ENCODE assay signal across 3 fruit fly cellular contexts in genomic region chrX:6656626-6657558, dm6.
TF ChIP-seq lines count a peak whose summit lies in the region.

No protein-coding gene starts in this region.

TF ChIP-seq in whole organism, adult, 20 proteins besides CTCF, POLR2A, EP300 and RAD21 (continued from another document):
- TF ChIP-seq Hr96 (GFP tag; optimal IDR thresholded peaks at IDR 0.05; lab: Kevin White, UChicago) (no peak), tj (GFP tag; optimal IDR thresholded peaks at IDR 0.05; lab: Kevin White, UChicago) (peak; percentile 92)

TF ChIP-seq in whole organism, embryonic, 481 proteins besides CTCF, POLR2A, EP300 and RAD21 (continued from another document and continues in another):
- TF ChIP-seq amos (GFP tag; IDR thresholded peaks at IDR 0.05; lab: Robert Waterston, UW; ENCODE audit: partially characterized antibody) = no peak
- TF ChIP-seq otp (GFP tag; IDR thresholded peaks at IDR 0.05; lab: Robert Waterston, UW) = no peak
- 0 out of 3 replicates have a peak, but pooled peaks have one; percentile 10 for TF ChIP-seq CG6175 (GFP tag; IDR thresholded peaks at IDR 0.05; lab: Robert Waterston, UW)
- no peak for TF ChIP-seq CG10959 (GFP tag; IDR thresholded peaks at IDR 0.05; lab: Robert Waterston, UW)
- peak; percentile 10 for TF ChIP-seq Hr3 (GFP tag; optimal IDR thresholded peaks at IDR 0.05; lab: Kevin White, UChicago)
- TF ChIP-seq kah (GFP tag; optimal IDR thresholded peaks at IDR 0.05; lab: Kevin White, UChicago) = no peak
- TF ChIP-seq Tbp (GFP tag; optimal IDR thresholded peaks at IDR 0.05; lab: Kevin White, UChicago) = no peak
- no peak for TF ChIP-seq tin (GFP tag; optimal IDR thresholded peaks at IDR 0.05; lab: Kevin White, UChicago)
- TF ChIP-seq CG15011 (GFP tag; optimal IDR thresholded peaks at IDR 0.05; lab: Kevin White, UChicago) = peak; percentile 43
- TF ChIP-seq rib (GFP tag; IDR thresholded peaks at IDR 0.05; lab: Robert Waterston, UW) = peak; percentile 54; the same call in 1 of the 2 replicates
- peak; percentile 63 for TF ChIP-seq CG13424 (tag; optimal IDR thresholded peaks at IDR 0.05; lab: Kevin White, UChicago)
- peak; percentile 24 for TF ChIP-seq Chrac-16 (GFP tag; optimal IDR thresholded peaks at IDR 0.05; lab: Kevin White, UChicago)
- TF ChIP-seq YL-1 (GFP tag; optimal IDR thresholded peaks at IDR 0.05; lab: Kevin White, UChicago) = no peak
- peak; percentile 45 for TF ChIP-seq lilli (GFP tag; optimal IDR thresholded peaks at IDR 0.05; lab: Kevin White, UChicago)
- 0 out of 3 replicates have a peak, but pooled peaks have one; percentile 13 for TF ChIP-seq gce (GFP tag; IDR thresholded peaks at IDR 0.05; lab: Robert Waterston, UW)
- TF ChIP-seq Nf-YC (tag; optimal IDR thresholded peaks at IDR 0.05; lab: Kevin White, UChicago) = peak; percentile 59
- peak; percentile 22 for TF ChIP-seq CG10979 (tag; optimal IDR thresholded peaks at IDR 0.05; lab: Kevin White, UChicago)
- peak; percentile 22 for TF ChIP-seq tap (tag; optimal IDR thresholded peaks at IDR 0.05; lab: Kevin White, UChicago)
- TF ChIP-seq caup (GFP tag; optimal IDR thresholded peaks at IDR 0.05; lab: Kevin White, UChicago; ENCODE audit: severe bottlenecking) = peak; percentile 57
- TF ChIP-seq Atf6 (GFP tag; IDR thresholded peaks at IDR 0.05; lab: Robert Waterston, UW) = peak; percentile 51; the same call in 1 of the 2 replicates
- TF ChIP-seq gcm (GFP tag; optimal IDR thresholded peaks at IDR 0.05; lab: Kevin White, UChicago) = peak; percentile 31
- peak; percentile 61 for TF ChIP-seq sug (tag; optimal IDR thresholded peaks at IDR 0.05; lab: Kevin White, UChicago)
- TF ChIP-seq Awh (GFP tag; IDR thresholded peaks at IDR 0.05; lab: Robert Waterston, UW) = no peak
- TF ChIP-seq Blimp-1 (GFP tag; optimal IDR thresholded peaks at IDR 0.05; lab: Kevin White, UChicago) = peak; percentile 94
- TF ChIP-seq nom (GFP tag; optimal IDR thresholded peaks at IDR 0.05; lab: Kevin White, UChicago) = peak; percentile 63
- no peak for TF ChIP-seq chif (GFP tag; optimal IDR thresholded peaks at IDR 0.05; lab: Kevin White, UChicago)
- TF ChIP-seq CG17829 (tag; optimal IDR thresholded peaks at IDR 0.05; lab: Kevin White, UChicago) = peak; percentile 17
- no peak for TF ChIP-seq Jarid2 (GFP tag; optimal IDR thresholded peaks at IDR 0.05; lab: Kevin White, UChicago)
- peak; percentile 11 for TF ChIP-seq BEAF-32 (GFP tag; optimal IDR thresholded peaks at IDR 0.05; lab: Kevin White, UChicago)
- 0 out of 2 replicates have a peak, but pooled peaks have one; percentile 4 for TF ChIP-seq ranshi (GFP tag; IDR thresholded peaks at IDR 0.05; lab: Robert Waterston, UW)
- peak; percentile 33 for TF ChIP-seq CG1233 (GFP tag; optimal IDR thresholded peaks at IDR 0.05; lab: Kevin White, UChicago)
- no peak for TF ChIP-seq CG31388 (GFP tag; optimal IDR thresholded peaks at IDR 0.05; lab: Kevin White, UChicago)
- TF ChIP-seq klu (GFP tag; IDR thresholded peaks at IDR 0.05; lab: Robert Waterston, UW) = peak; percentile 45
- TF ChIP-seq CG30020 (tag; optimal IDR thresholded peaks at IDR 0.05; lab: Kevin White, UChicago) = peak; percentile 7
- peak; percentile 64 for TF ChIP-seq CG4328 (GFP tag; optimal IDR thresholded peaks at IDR 0.05; lab: Kevin White, UChicago)
- TF ChIP-seq CG4424 (GFP tag; optimal IDR thresholded peaks at IDR 0.05; lab: Kevin White, UChicago) = peak; percentile 21
- TF ChIP-seq phol (tag; optimal IDR thresholded peaks at IDR 0.05; lab: Kevin White, UChicago) = peak; percentile 42
- no peak for TF ChIP-seq ftz-f1 (GFP tag; optimal IDR thresholded peaks at IDR 0.05; lab: Kevin White, UChicago)
- TF ChIP-seq CG16815 (GFP tag; optimal IDR thresholded peaks at IDR 0.05; lab: Kevin White, UChicago) = no peak
- no peak for TF ChIP-seq HLHmδ (GFP tag; optimal IDR thresholded peaks at IDR 0.05; lab: Kevin White, UChicago)
- TF ChIP-seq bowl (GFP tag; IDR thresholded peaks at IDR 0.05; lab: Robert Waterston, UW) = no peak
- TF ChIP-seq CG17361 (GFP tag; IDR thresholded peaks at IDR 0.05; lab: Robert Waterston, UW) = no peak
- TF ChIP-seq CG10147 (GFP tag; optimal IDR thresholded peaks at IDR 0.05; lab: Kevin White, UChicago) = peak; percentile 72
- TF ChIP-seq PHDP (tag; optimal IDR thresholded peaks at IDR 0.05; lab: Kevin White, UChicago) = peak; percentile 61
- no peak for TF ChIP-seq CG12236 (GFP tag; optimal IDR thresholded peaks at IDR 0.05; lab: Kevin White, UChicago)
- TF ChIP-seq CG15601 (tag; optimal IDR thresholded peaks at IDR 0.05; lab: Kevin White, UChicago) = peak; percentile 43
- peak; percentile 79 for TF ChIP-seq CG4360 (GFP tag; IDR thresholded peaks at IDR 0.05; lab: Robert Waterston, UW)
- peak; percentile 55 for TF ChIP-seq HmgZ (tag; optimal IDR thresholded peaks at IDR 0.05; lab: Kevin White, UChicago)
- TF ChIP-seq CG2678 (tag; optimal IDR thresholded peaks at IDR 0.05; lab: Kevin White, UChicago) = peak; percentile 75
- peak; percentile 33 for TF ChIP-seq CG2120 (GFP tag; optimal IDR thresholded peaks at IDR 0.05; lab: Kevin White, UChicago)
- peak in 1 of 2 experiments; percentile 11 for TF ChIP-seq dpn (GFP tag; optimal IDR thresholded peaks at IDR 0.05; lab: Kevin White, UChicago)
- peak; percentile 3 for TF ChIP-seq CG18619 (GFP tag; optimal IDR thresholded peaks at IDR 0.05; lab: Kevin White, UChicago)
- TF ChIP-seq CG18262 (tag; optimal IDR thresholded peaks at IDR 0.05; lab: Kevin White, UChicago) = peak; percentile 61
- TF ChIP-seq Nf-YB (GFP tag; optimal IDR thresholded peaks at IDR 0.05; lab: Kevin White, UChicago) = peak; percentile 33
- no peak for TF ChIP-seq CG31365 (tag; optimal IDR thresholded peaks at IDR 0.05; lab: Kevin White, UChicago)
- TF ChIP-seq CG11695 (GFP tag; IDR thresholded peaks at IDR 0.05; lab: Robert Waterston, UW) = no peak
- peak; percentile 57 for TF ChIP-seq Meics (GFP tag; optimal IDR thresholded peaks at IDR 0.05; lab: Kevin White, UChicago)
- TF ChIP-seq chinmo (GFP tag; IDR thresholded peaks at IDR 0.05; lab: Robert Waterston, UW; ENCODE audit: partially characterized antibody) = no peak
- peak; percentile 31 for TF ChIP-seq NfI (GFP tag; optimal IDR thresholded peaks at IDR 0.05; lab: Kevin White, UChicago)
- TF ChIP-seq CG2712 (tag; optimal IDR thresholded peaks at IDR 0.05; lab: Kevin White, UChicago) = peak; percentile 58
- TF ChIP-seq pb (GFP tag; optimal IDR thresholded peaks at IDR 0.05; lab: Kevin White, UChicago) = no peak
- no peak for TF ChIP-seq E2f1 (GFP tag; IDR thresholded peaks at IDR 0.05; lab: Robert Waterston, UW)
- TF ChIP-seq peb (GFP tag; IDR thresholded peaks at IDR 0.05; lab: Robert Waterston, UW) = no peak
- peak; percentile 21 for TF ChIP-seq CG10431 (GFP tag; optimal IDR thresholded peaks at IDR 0.05; lab: Kevin White, UChicago)

TF ChIP-seq in whole organism, prepupa, 60 proteins besides CTCF, POLR2A, EP300 and RAD21 (continued from another document):
- TF ChIP-seq CG10669 (GFP tag; optimal IDR thresholded peaks at IDR 0.05; lab: Kevin White, UChicago) (peak; percentile 24), esn (GFP tag; optimal IDR thresholded peaks at IDR 0.05; lab: Kevin White, UChicago) (peak; percentile 12), CG3032 (tag; optimal IDR thresholded peaks at IDR 0.05; lab: Kevin White, UChicago) (peak; percentile 44), Smox (GFP tag; optimal IDR thresholded peaks at IDR 0.05; lab: Kevin White, UChicago) (no peak), CG6276 (GFP tag; optimal IDR thresholded peaks at IDR 0.05; lab: Kevin White, UChicago) (peak; percentile 55), CG11902 (GFP tag; optimal IDR thresholded peaks at IDR 0.05; lab: Kevin White, UChicago) (no peak), CG16779 (tag; optimal IDR thresholded peaks at IDR 0.05; lab: Kevin White, UChicago) (peak; percentile 40), CG11762 (GFP tag; optimal IDR thresholded peaks at IDR 0.05; lab: Kevin White, UChicago; ENCODE audit: insufficient read depth) (no peak), CG4318 (GFP tag; optimal IDR thresholded peaks at IDR 0.05; lab: Kevin White, UChicago) (no peak), CG7368 (GFP tag; optimal IDR thresholded peaks at IDR 0.05; lab: Kevin White, UChicago) (no peak), Lpt (GFP tag; optimal IDR thresholded peaks at IDR 0.05; lab: Kevin White, UChicago) (no peak), CG6792 (GFP tag; optimal IDR thresholded peaks at IDR 0.05; lab: Kevin White, UChicago) (peak; percentile 11), fkh (GFP tag; optimal IDR thresholded peaks at IDR 0.05; lab: Kevin White, UChicago) (no peak), CG6808 (GFP tag; optimal IDR thresholded peaks at IDR 0.05; lab: Kevin White, UChicago) (peak; percentile 40), net (GFP tag; optimal IDR thresholded peaks at IDR 0.05; lab: Kevin White, UChicago) (peak; percentile 23), CG11294 (GFP tag; IDR thresholded peaks at IDR 0.05; lab: Robert Waterston, UW) (peak; percentile 14; the same call in 1 of the 2 replicates), Sox15 (GFP tag; optimal IDR thresholded peaks at IDR 0.05; lab: Kevin White, UChicago) (no peak), CG8319 (GFP tag; optimal IDR thresholded peaks at IDR 0.05; lab: Kevin White, UChicago) (no peak), CG8119 (GFP tag; IDR thresholded peaks at IDR 0.05; lab: Robert Waterston, UW) (peak; percentile 56; the same call in 2 of the 3 replicates), CG6854 (GFP tag; optimal IDR thresholded peaks at IDR 0.05; lab: Kevin White, UChicago) (peak; percentile 46), topi (GFP tag; optimal IDR thresholded peaks at IDR 0.05; lab: Kevin White, UChicago) (peak; percentile 40), lz (GFP tag; optimal IDR thresholded peaks at IDR 0.05; lab: Kevin White, UChicago) (no peak), CG9139 (GFP tag; optimal IDR thresholded peaks at IDR 0.05; lab: Kevin White, UChicago) (no peak), acj6 (GFP tag; optimal IDR thresholded peaks at IDR 0.05; lab: Kevin White, UChicago) (peak; percentile 26), spab (GFP tag; optimal IDR thresholded peaks at IDR 0.05; lab: Kevin White, UChicago) (no peak), fd85E (GFP tag; optimal IDR thresholded peaks at IDR 0.05; lab: Kevin White, UChicago) (no peak), Hr39 (GFP tag; optimal IDR thresholded peaks at IDR 0.05; lab: Kevin White, UChicago) (no peak), Ets21C (GFP tag; optimal IDR thresholded peaks at IDR 0.05; lab: Kevin White, UChicago) (no peak), Eip93F (GFP tag; optimal IDR thresholded peaks at IDR 0.05; lab: Kevin White, UChicago) (peak; percentile 60), CG15336 (GFP tag; IDR thresholded peaks at IDR 0.05; lab: Robert Waterston, UW) (peak; percentile 71), Ets96B (tag; optimal IDR thresholded peaks at IDR 0.05; lab: Kevin White, UChicago) (peak; percentile 48), fd59A (GFP tag; optimal IDR thresholded peaks at IDR 0.05; lab: Kevin White, UChicago) (no peak), eg (GFP tag; IDR thresholded peaks at IDR 0.05; lab: Robert Waterston, UW) (no peak), CG32006 (GFP tag; optimal IDR thresholded peaks at IDR 0.05; lab: Kevin White, UChicago) (peak; percentile 38), CG8632 (GFP tag; optimal IDR thresholded peaks at IDR 0.05; lab: Kevin White, UChicago) (peak; percentile 39), vri (GFP tag; optimal IDR thresholded peaks at IDR 0.05; lab: Kevin White, UChicago) (peak; percentile 67), svp (GFP tag; lab: Kevin White, UChicago) (peak; percentile 66), Eip75B (GFP tag; optimal IDR thresholded peaks at IDR 0.05; lab: Kevin White, UChicago) (peak; percentile 22), Hr38 (GFP tag; optimal IDR thresholded peaks at IDR 0.05; lab: Kevin White, UChicago) (no peak), Sox14 (GFP tag; optimal IDR thresholded peaks at IDR 0.05; lab: Kevin White, UChicago) (no peak), ss (GFP tag; optimal IDR thresholded peaks at IDR 0.05; lab: Kevin White, UChicago) (peak; percentile 54 to 59)
